Fruit fly (Drosophila melanogaster) whole organism, pupa: ENCODE measurements around the gene Iris.

Experiments used
- CG13204 ChIP-seq: fragments of 200-800 bp; sonication (Bioruptor generic); optimal IDR thresholded peaks from 2 replicates; lab custom pipeline; 2018; ENCODE audit warnings: missing biosample characterization, mild to moderate bottlenecking, missing genetic modification characterization, moderate library complexity
- CG14655 ChIP-seq: fragments of 200-800 bp; sonication (Bioruptor generic); optimal IDR thresholded peaks from 3 replicates; lab custom pipeline; 2017; ENCODE audit warnings: mild to moderate bottlenecking, missing biosample characterization, missing genetic modification reagents, missing genetic modification characterization
- CG15710 ChIP-seq: fragments of 200-800 bp; sonication (Bioruptor generic); optimal IDR thresholded peaks from 2 replicates; lab custom pipeline; 2018; ENCODE audit warnings: missing biosample characterization, mild to moderate bottlenecking, missing genetic modification characterization, moderate library complexity
- CG34367 ChIP-seq: fragments of 200-800 bp; sonication (Bioruptor generic); optimal IDR thresholded peaks from 2 replicates; lab custom pipeline; 2018; ENCODE audit warnings: missing biosample characterization, mild to moderate bottlenecking, missing genetic modification characterization
- CG4496 ChIP-seq: fragments of 200-800 bp; sonication (Bioruptor generic); IDR thresholded peaks from 3 replicates; pipeline ENCODE4 v1.3.6; 2022; ENCODE audit warnings: missing biosample characterization, missing genetic modification characterization
- CG8301 ChIP-seq: fragments of 200-800 bp; sonication (Bioruptor generic); optimal IDR thresholded peaks from 2 replicates; lab custom pipeline; 2018; ENCODE audit warnings: missing biosample characterization, mild to moderate bottlenecking, missing genetic modification characterization
- EcR ChIP-seq: fragments of 200-800 bp; sonication (Bioruptor generic); optimal IDR thresholded peaks from 3 replicates; lab custom pipeline; 2019; ENCODE audit warnings: missing biosample characterization, missing genetic modification characterization, mild to moderate bottlenecking, moderate library complexity, missing genetic modification reagents
- rn ChIP-seq: fragments of 200-800 bp; sonication (Bioruptor generic); IDR thresholded peaks from 2 replicates; pipeline ENCODE4 v1.3.6; 2022; ENCODE audit warnings: missing biosample characterization, missing genetic modification characterization

DNA sequence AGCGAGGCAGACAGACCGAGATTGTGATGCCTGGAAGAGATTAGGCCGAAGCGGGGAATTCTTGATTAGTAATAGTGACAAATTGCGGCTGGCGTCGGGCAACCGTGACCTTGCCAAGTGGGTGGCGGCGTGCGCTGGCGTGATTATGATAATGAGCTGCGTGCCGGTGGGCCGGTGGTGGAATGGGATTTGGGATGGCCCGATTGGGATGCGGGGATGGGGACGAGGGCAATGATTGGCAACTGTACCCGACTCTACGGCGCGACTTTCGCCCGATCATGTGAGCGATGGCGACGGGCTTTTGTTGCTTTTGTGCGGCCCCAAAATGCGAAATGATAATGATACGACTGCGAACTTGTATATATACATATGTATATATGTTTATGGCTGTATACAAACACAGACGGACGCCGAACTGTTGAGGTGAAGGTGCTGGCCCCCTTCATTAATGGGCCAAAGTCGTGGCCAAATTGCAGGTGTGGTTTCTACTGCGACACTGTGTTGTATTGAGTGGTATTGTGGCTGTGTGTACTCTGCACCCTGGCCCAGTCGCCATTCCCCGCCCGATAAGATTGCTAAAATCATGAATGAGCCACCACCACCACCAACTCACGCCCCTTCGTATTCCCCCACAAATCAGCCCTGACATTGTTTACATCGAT is 17.1 kb downstream of the Iris start:
- no peak for TF ChIP-seq CG15710 (tag; lab: Kevin White, UChicago)
- TF ChIP-seq CG34367 (tag; lab: Kevin White, UChicago), result no peak
- TF ChIP-seq EcR (GFP tag; lab: Kevin White, UChicago), result no peak
- no peak for TF ChIP-seq CG4496 (GFP tag; lab: Robert Waterston, UW)
- no peak for TF ChIP-seq CG8301 (tag; lab: Kevin White, UChicago)
- TF ChIP-seq rn (GFP tag; lab: Robert Waterston, UW), result no peak
- no peak for TF ChIP-seq CG14655 (GFP tag; lab: Kevin White, UChicago)
- no peak for TF ChIP-seq CG13204
